Fruit fly (Drosophila melanogaster): Measurements from ENCODE around the gene GC1.

Gene GC1

dm6 chr3R:11947079-11947869 is 20.2 kb upstream of the GC1 start (continued):
- TF ChIP-seq CG14965 (GFP tag; optimal IDR thresholded peaks at IDR 0.05; ENCODE audit: borderline replicate concordance) = no peak
- TF ChIP-seq nom (GFP tag; optimal IDR thresholded peaks at IDR 0.05) = no peak
- no peak for TF ChIP-seq CG7372 (GFP tag; IDR thresholded peaks at IDR 0.05)
- no peak for TF ChIP-seq da (GFP tag; optimal IDR thresholded peaks at IDR 0.05)
- no peak for TF ChIP-seq CG15479 (GFP tag; optimal IDR thresholded peaks at IDR 0.05)
- no peak for TF ChIP-seq usp (GFP tag; optimal IDR thresholded peaks at IDR 0.05)
- TF ChIP-seq CG17829 (tag; optimal IDR thresholded peaks at IDR 0.05) = no peak
- no peak for TF ChIP-seq onecut (GFP tag; IDR thresholded peaks at IDR 0.05)
- TF ChIP-seq tgo (GFP tag; IDR thresholded peaks at IDR 0.05) = 0 out of 3 replicates have a peak, but pooled peaks have one; percentile 15
- no peak for TF ChIP-seq Doc3 (GFP tag; IDR thresholded peaks at IDR 0.05; ENCODE audit: partially characterized antibody)
- TF ChIP-seq CG2129 (GFP tag; IDR thresholded peaks at IDR 0.05; ENCODE audit: partially characterized antibody) = no peak
- no peak for TF ChIP-seq pb (GFP tag; optimal IDR thresholded peaks at IDR 0.05)
- no peak for TF ChIP-seq HLH3B (GFP tag; IDR thresholded peaks at IDR 0.05)
- no peak for TF ChIP-seq ftz-f1 (GFP tag; optimal IDR thresholded peaks at IDR 0.05)
- no peak for TF ChIP-seq CG4707 (GFP tag; optimal IDR thresholded peaks at IDR 0.05)
- no peak for TF ChIP-seq CG12071 (GFP tag; optimal IDR thresholded peaks at IDR 0.05)
- 0 out of 2 replicates have a peak, but pooled peaks have one; percentile 5 for TF ChIP-seq CG1024 (GFP tag; IDR thresholded peaks at IDR 0.05)
- no peak for TF ChIP-seq Ets97D (GFP tag; optimal IDR thresholded peaks at IDR 0.05)
- no peak for TF ChIP-seq CG11085 (GFP tag; IDR thresholded peaks at IDR 0.05)
- no peak for TF ChIP-seq CG30431 (GFP tag; optimal IDR thresholded peaks at IDR 0.05)
- no peak for TF ChIP-seq CG9215 (GFP tag; IDR thresholded peaks at IDR 0.05)
- peak; percentile 4 for TF ChIP-seq nmo (GFP tag; optimal IDR thresholded peaks at IDR 0.05)
- no peak for TF ChIP-seq CG13123 (GFP tag; optimal IDR thresholded peaks at IDR 0.05)
- TF ChIP-seq Ssrp (tag; optimal IDR thresholded peaks at IDR 0.05) = no peak
- peak; percentile 59 for TF ChIP-seq slbo (GFP tag; IDR thresholded peaks at IDR 0.05)
- TF ChIP-seq aop (GFP tag; IDR thresholded peaks at IDR 0.05) = no peak
- TF ChIP-seq sisA (GFP tag; IDR thresholded peaks at IDR 0.05) = peak; percentile 43
- peak; percentile 26 for TF ChIP-seq Hmr (GFP tag; optimal IDR thresholded peaks at IDR 0.05)
- TF ChIP-seq CG16863 (GFP tag; optimal IDR thresholded peaks at IDR 0.05) = peak; percentile 23
- no peak for TF ChIP-seq CG4282 (GFP tag; optimal IDR thresholded peaks at IDR 0.05)
- peak; percentile 3 for TF ChIP-seq Sox102F (GFP tag; optimal IDR thresholded peaks at IDR 0.05)
- TF ChIP-seq CG14667 (GFP tag; IDR thresholded peaks at IDR 0.05) = 0 out of 2 replicates have a peak, but pooled peaks have one; percentile 20
- TF ChIP-seq CG3065 (GFP tag; optimal IDR thresholded peaks at IDR 0.05) = no peak
- TF ChIP-seq jigr1 (GFP tag; IDR thresholded peaks at IDR 0.05) = no peak
- TF ChIP-seq CG6654 (GFP tag; optimal IDR thresholded peaks at IDR 0.05) = no peak
- no peak for TF ChIP-seq bab2 (GFP tag; optimal IDR thresholded peaks at IDR 0.05)
- no peak for TF ChIP-seq corto (GFP tag; optimal IDR thresholded peaks at IDR 0.05)
- TF ChIP-seq ranshi (GFP tag; IDR thresholded peaks at IDR 0.05) = peak; percentile 62; the same call in 1 of the 2 replicates
- TF ChIP-seq CG42726 (GFP tag; IDR thresholded peaks at IDR 0.05; ENCODE audit: partially characterized antibody) = no peak
- no peak for TF ChIP-seq CG13296 (GFP tag; optimal IDR thresholded peaks at IDR 0.05)
- peak in 1 of 2 experiments; percentile 29 for TF ChIP-seq dpn (GFP tag; optimal IDR thresholded peaks at IDR 0.05)
- TF ChIP-seq odd (GFP tag; optimal IDR thresholded peaks at IDR 0.05) = no peak
- no peak for TF ChIP-seq shn (GFP tag; optimal IDR thresholded peaks at IDR 0.05)
- no peak for TF ChIP-seq ro (GFP tag; IDR thresholded peaks at IDR 0.05)
- TF ChIP-seq CG5180 (GFP tag; optimal IDR thresholded peaks at IDR 0.05) = no peak
- no peak for TF ChIP-seq Usf (GFP tag; optimal IDR thresholded peaks at IDR 0.05)
- TF ChIP-seq gsb (GFP tag; IDR thresholded peaks at IDR 0.05) = no peak
- no peak for TF ChIP-seq kah (GFP tag; optimal IDR thresholded peaks at IDR 0.05)
- no peak for TF ChIP-seq fd96Cb (tag; optimal IDR thresholded peaks at IDR 0.05)
- peak in 1 of 2 experiments; percentile 19 for TF ChIP-seq bsh (GFP tag; optimal IDR thresholded peaks at IDR 0.05)
